Fruit fly (Drosophila melanogaster) whole organism, prepupa: Measurements from ENCODE around the gene CG31368.

Experiments used
- Blimp-1 ChIP-seq: fragments of 200-800 bp; sonication (Bioruptor generic); optimal IDR thresholded peaks from 3 replicates; lab custom pipeline; 2017; ENCODE audit warnings: missing biosample characterization, missing genetic modification characterization, mild to moderate bottlenecking, moderate library complexity, missing genetic modification reagents
- CG10631 ChIP-seq: fragments of 200-800 bp; sonication (Bioruptor generic); optimal IDR thresholded peaks from 2 replicates; lab custom pipeline; 2016; ENCODE audit warnings: missing biosample characterization, missing genetic modification characterization
- CG10669 ChIP-seq: fragments of 200-800 bp; sonication (Bioruptor generic); optimal IDR thresholded peaks from 3 replicates; lab custom pipeline; 2018; ENCODE audit warnings: missing biosample characterization, mild to moderate bottlenecking, missing genetic modification characterization, moderate library complexity
- CG11294 ChIP-seq: fragments of 200-800 bp; sonication (Bioruptor generic); IDR thresholded peaks from 2 replicates; pipeline ENCODE4 v1.3.6; 2022; ENCODE audit warnings: missing biosample characterization, missing genetic modification characterization
- CG11762 ChIP-seq: fragments of 200-800 bp; sonication (Bioruptor generic); optimal IDR thresholded peaks from 3 replicates; lab custom pipeline; 2016; ENCODE audit warnings: missing biosample characterization, missing genetic modification characterization; ENCODE audit not compliant: insufficient read depth
- CG11902 ChIP-seq: fragments of 200-800 bp; sonication (Bioruptor generic); optimal IDR thresholded peaks from 3 replicates; lab custom pipeline; 2016; ENCODE audit warnings: missing biosample characterization, missing genetic modification characterization
- CG15336 ChIP-seq: fragments of 200-800 bp; sonication (Bioruptor generic); IDR thresholded peaks from 2 replicates; pipeline ENCODE4 v1.3.6; 2022; ENCODE audit warnings: missing biosample characterization, missing genetic modification characterization
- CG1621 ChIP-seq: fragments of 200-800 bp; sonication (Bioruptor generic); optimal IDR thresholded peaks from 3 replicates; lab custom pipeline; 2018; ENCODE audit warnings: missing biosample characterization, mild to moderate bottlenecking, missing genetic modification characterization
- CG16779 ChIP-seq: fragments of 200-800 bp; sonication (Bioruptor generic); optimal IDR thresholded peaks from 3 replicates; lab custom pipeline; 2017; ENCODE audit warnings: missing biosample characterization, mild to moderate bottlenecking, missing genetic modification characterization
- CG31627 ChIP-seq: fragments of 200-800 bp; sonication (Bioruptor generic); optimal IDR thresholded peaks from 3 replicates; lab custom pipeline; 2016; ENCODE audit warnings: missing biosample characterization, missing genetic modification characterization
- CG32006 ChIP-seq: fragments of 200-800 bp; sonication (Bioruptor generic); optimal IDR thresholded peaks from 3 replicates; lab custom pipeline; 2017; ENCODE audit warnings: missing biosample characterization, mild to moderate bottlenecking, missing genetic modification characterization
- CG34406 ChIP-seq: fragments of 200-800 bp; sonication (Bioruptor generic); optimal IDR thresholded peaks from 3 replicates; lab custom pipeline; 2016; ENCODE audit warnings: missing biosample characterization, missing genetic modification characterization
- CG3919 ChIP-seq: fragments of 200-800 bp; sonication (Bioruptor generic); optimal IDR thresholded peaks from 3 replicates; lab custom pipeline; 2016; ENCODE audit warnings: missing biosample characterization, missing genetic modification characterization
- CG4318 ChIP-seq: fragments of 200-800 bp; sonication (Bioruptor generic); optimal IDR thresholded peaks from 3 replicates; lab custom pipeline; 2017; ENCODE audit warnings: missing biosample characterization, mild to moderate bottlenecking, missing genetic modification characterization
- CG6792 ChIP-seq: fragments of 200-800 bp; sonication (Bioruptor generic); optimal IDR thresholded peaks from 3 replicates; lab custom pipeline; 2016; ENCODE audit warnings: missing biosample characterization, missing genetic modification characterization
- CG6808 ChIP-seq: fragments of 200-800 bp; sonication (Bioruptor generic); optimal IDR thresholded peaks from 3 replicates; lab custom pipeline; 2017; ENCODE audit warnings: missing biosample characterization, missing genetic modification characterization, mild to moderate bottlenecking, moderate library complexity, missing genetic modification reagents
- CG6854 ChIP-seq: fragments of 200-800 bp; sonication (Bioruptor generic); optimal IDR thresholded peaks from 2 replicates; lab custom pipeline; 2017; ENCODE audit warnings: missing biosample characterization, mild to moderate bottlenecking, missing genetic modification characterization
- CG8119 ChIP-seq: fragments of 200-800 bp; sonication (Bioruptor generic); IDR thresholded peaks from 3 replicates; pipeline ENCODE4 v1.3.6; 2022; ENCODE audit warnings: missing biosample characterization, missing genetic modification characterization
- CG9139 ChIP-seq: fragments of 200-800 bp; sonication (Bioruptor generic); optimal IDR thresholded peaks from 3 replicates; lab custom pipeline; 2017; ENCODE audit warnings: missing biosample characterization, mild to moderate bottlenecking, missing genetic modification characterization
- Eip75B ChIP-seq: fragments of 200-800 bp; sonication (Bioruptor generic); optimal IDR thresholded peaks from 3 replicates; lab custom pipeline; 2016; ENCODE audit warnings: missing biosample characterization, missing genetic modification characterization
- Eip78C ChIP-seq: fragments of 200-800 bp; sonication (Bioruptor generic); peaks from one replicate; lab custom pipeline; 2016; ENCODE audit warnings: missing biosample characterization, missing genetic modification characterization
- Eip93F ChIP-seq: fragments of 200-800 bp; sonication (Bioruptor generic); optimal IDR thresholded peaks from 2 replicates; lab custom pipeline; 2016; ENCODE audit warnings: missing biosample characterization, mild to moderate bottlenecking, missing genetic modification characterization
- Ets21C ChIP-seq: fragments of 200-800 bp; sonication (Bioruptor generic); optimal IDR thresholded peaks from 3 replicates; lab custom pipeline; 2016; ENCODE audit warnings: missing biosample characterization, missing genetic modification characterization
- Ets96B ChIP-seq: fragments of 200-800 bp; optimal IDR thresholded peaks from 2 replicates; lab custom pipeline; 2019; ENCODE audit warnings: missing biosample characterization, mild to moderate bottlenecking, missing genetic modification characterization, moderate library complexity
- Gug ChIP-seq: fragments of 200-800 bp; sonication (Bioruptor generic); IDR thresholded peaks from 2 replicates; pipeline ENCODE4 v1.3.6; 2022; ENCODE audit warnings: missing biosample characterization, missing genetic modification characterization
- Hr38 ChIP-seq: sonication (Bioruptor generic); optimal IDR thresholded peaks from 2 replicates; lab custom pipeline; 2016; ENCODE audit warnings: missing biosample characterization, missing genetic modification characterization
- Hr39 ChIP-seq: fragments of 200-800 bp; sonication (Bioruptor generic); optimal IDR thresholded peaks from 2 replicates; lab custom pipeline; 2016; ENCODE audit warnings: missing biosample characterization, missing genetic modification characterization
- Hr4 ChIP-seq: fragments of 200-800 bp; sonication (Bioruptor generic); optimal IDR thresholded peaks from 3 replicates; lab custom pipeline; 2016; ENCODE audit warnings: missing biosample characterization, missing genetic modification characterization
- Lpt ChIP-seq: fragments of 200-800 bp; sonication (Bioruptor generic); optimal IDR thresholded peaks from 3 replicates; lab custom pipeline; 2016; ENCODE audit warnings: missing biosample characterization, missing genetic modification characterization
- Met ChIP-seq: fragments of 200-800 bp; sonication (Bioruptor generic); optimal IDR thresholded peaks from 3 replicates; lab custom pipeline; 2016; ENCODE audit warnings: missing biosample characterization, missing genetic modification characterization
- OdsH ChIP-seq: fragments of 200-800 bp; sonication (Bioruptor generic); optimal IDR thresholded peaks from 3 replicates; lab custom pipeline; 2016; ENCODE audit warnings: missing biosample characterization, missing genetic modification characterization
- Smox ChIP-seq: fragments of 200-800 bp; sonication (Bioruptor generic); optimal IDR thresholded peaks from 3 replicates; lab custom pipeline; 2016; ENCODE audit warnings: missing biosample characterization, missing genetic modification characterization
- Sox102F ChIP-seq: fragments of 200-800 bp; sonication (Bioruptor generic); optimal IDR thresholded peaks from 2 replicates; lab custom pipeline; 2016; ENCODE audit warnings: missing biosample characterization, mild to moderate bottlenecking, missing genetic modification characterization
- Sox14 ChIP-seq: fragments of 200-800 bp; sonication (Bioruptor generic); optimal IDR thresholded peaks from 3 replicates; lab custom pipeline; 2016; ENCODE audit warnings: missing biosample characterization, missing genetic modification characterization
- Sox15 ChIP-seq: fragments of 200-800 bp; sonication (Bioruptor generic); optimal IDR thresholded peaks from 3 replicates; lab custom pipeline; 2016; ENCODE audit warnings: missing biosample characterization, missing genetic modification characterization
- achi ChIP-seq: fragments of 200-800 bp; sonication (Bioruptor generic); optimal IDR thresholded peaks from 3 replicates; lab custom pipeline; 2016; ENCODE audit warnings: missing biosample characterization, missing genetic modification characterization
- acj6 ChIP-seq: fragments of 200-800 bp; sonication (Bioruptor generic); optimal IDR thresholded peaks from 3 replicates; lab custom pipeline; 2016; ENCODE audit warnings: missing biosample characterization, missing genetic modification characterization
- dsx ChIP-seq: fragments of 200-800 bp; optimal IDR thresholded peaks from 3 replicates; lab custom pipeline; 2019; ENCODE audit warnings: missing biosample characterization, mild to moderate bottlenecking, missing genetic modification characterization, moderate library complexity; ENCODE audit not compliant: poor library complexity, severe bottlenecking
- eg ChIP-seq: fragments of 200-800 bp; sonication (Bioruptor generic); IDR thresholded peaks from 3 replicates; pipeline ENCODE4 v1.3.6; 2022; ENCODE audit warnings: missing biosample characterization, missing genetic modification characterization
- esn ChIP-seq: fragments of 200-800 bp; sonication (Bioruptor generic); optimal IDR thresholded peaks from 2 replicates; lab custom pipeline; 2016; ENCODE audit warnings: missing biosample characterization, mild to moderate bottlenecking, missing genetic modification characterization, moderate library complexity
- fd59A ChIP-seq: fragments of 200-800 bp; sonication (Bioruptor generic); optimal IDR thresholded peaks from 2 replicates; lab custom pipeline; 2017; ENCODE audit warnings: missing biosample characterization, mild to moderate bottlenecking, missing genetic modification characterization, missing genetic modification reagents
- fd85E ChIP-seq: fragments of 200-800 bp; sonication (Bioruptor generic); optimal IDR thresholded peaks from 3 replicates; lab custom pipeline; 2016; ENCODE audit warnings: missing biosample characterization, missing genetic modification characterization
- fkh ChIP-seq: fragments of 200-800 bp; sonication (Bioruptor generic); optimal IDR thresholded peaks from 3 replicates; lab custom pipeline; 2017; ENCODE audit warnings: missing biosample characterization, mild to moderate bottlenecking, missing genetic modification characterization, moderate library complexity
- net ChIP-seq: fragments of 200-800 bp; sonication (Bioruptor generic); optimal IDR thresholded peaks from 3 replicates; lab custom pipeline; 2016; ENCODE audit warnings: missing biosample characterization, missing genetic modification characterization
- pdm3 ChIP-seq: fragments of 200-800 bp; sonication (Bioruptor generic); optimal IDR thresholded peaks from 3 replicates; lab custom pipeline; 2016; ENCODE audit warnings: missing biosample characterization, missing genetic modification characterization
- spab ChIP-seq: fragments of 200-800 bp; sonication (Bioruptor generic); optimal IDR thresholded peaks from 2 replicates; lab custom pipeline; 2017; ENCODE audit warnings: missing biosample characterization, mild to moderate bottlenecking, missing genetic modification characterization, missing genetic modification reagents
- ss ChIP-seq, 2 experiments: fragments of 200-800 bp; sonication (Bioruptor generic); optimal IDR thresholded peaks; 2 replicates in 1 of 2; 3 replicates in 1 of 2; lab custom pipeline; 2017 to 2018; ENCODE audit warnings: mild to moderate bottlenecking in 2 of 2, missing biosample characterization in 2 of 2, missing genetic modification characterization in 2 of 2, moderate library complexity in 1 of 2
- svp ChIP-seq: fragments of 200-800 bp; sonication (Bioruptor generic); peaks from one replicate; lab custom pipeline; 2016; ENCODE audit warnings: missing biosample characterization, missing genetic modification characterization
- topi ChIP-seq: fragments of 200-800 bp; sonication (Bioruptor generic); optimal IDR thresholded peaks from 3 replicates; lab custom pipeline; 2016; ENCODE audit warnings: missing biosample characterization, missing genetic modification characterization

Gene CG31368

dm6 chr3R:11882506-11882953 lies at the start of gene CG31368, which contains the start of gene CG6962 (continued):
- peak; percentile 80 for TF ChIP-seq Gug (GFP tag; lab: Robert Waterston, UW)
- TF ChIP-seq CG16779 (tag; lab: Kevin White, UChicago), result no peak
- TF ChIP-seq CG31627 (GFP tag; lab: Kevin White, UChicago), result peak; percentile 77
- peak; percentile 62 for TF ChIP-seq CG11902 (GFP tag; lab: Kevin White, UChicago)
- peak; percentile 45 for TF ChIP-seq Eip93F (GFP tag; lab: Kevin White, UChicago)
- peak; percentile 71 for TF ChIP-seq Eip75B (GFP tag; lab: Kevin White, UChicago)
- TF ChIP-seq esn (GFP tag; lab: Kevin White, UChicago), result peak; percentile 74
- peak; percentile 57 for TF ChIP-seq achi

DNA sequence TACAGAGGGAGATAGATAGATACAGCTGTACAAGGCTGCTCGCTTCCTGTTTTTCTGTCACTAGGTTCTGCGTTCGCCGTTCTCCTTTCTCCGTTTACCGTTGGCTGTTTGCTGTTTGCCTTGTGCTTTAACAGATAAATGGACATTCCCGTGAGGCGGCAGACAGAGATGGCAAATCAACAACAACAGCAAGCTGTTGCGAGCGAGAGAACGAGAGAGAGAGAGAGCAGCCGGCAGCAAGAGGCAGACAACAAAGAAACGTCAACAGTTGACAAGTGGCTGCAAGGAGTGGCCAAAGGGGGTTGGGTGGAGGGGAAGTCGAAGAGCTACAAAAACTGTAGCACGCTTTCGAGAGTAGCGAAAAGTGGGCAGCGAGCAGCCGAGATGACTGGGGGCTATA lies 49.2 kb upstream of the CG31368 start:
- TF ChIP-seq fd85E (GFP tag; lab: Kevin White, UChicago) (no peak), esn (GFP tag; lab: Kevin White, UChicago) (no peak), CG1621 (tag; lab: Kevin White, UChicago) (no peak), Met (GFP tag; lab: Kevin White, UChicago) (no peak), CG3919 (GFP tag; lab: Kevin White, UChicago) (no peak), Hr39 (GFP tag; lab: Kevin White, UChicago) (no peak), fd59A (no peak), svp (GFP tag; lab: Kevin White, UChicago) (no peak), spab (GFP tag; lab: Kevin White, UChicago) (no peak), Hr4 (GFP tag; lab: Kevin White, UChicago) (no peak), CG32006 (GFP tag; lab: Kevin White, UChicago) (peak; percentile 16), Sox15 (GFP tag; lab: Kevin White, UChicago) (no peak), pdm3 (GFP tag; lab: Kevin White, UChicago) (no peak), CG11902 (GFP tag; lab: Kevin White, UChicago) (no peak), CG15336 (GFP tag; lab: Robert Waterston, UW) (no peak), CG4318 (no peak), fkh (GFP tag; lab: Kevin White, UChicago) (no peak), OdsH (GFP tag; lab: Kevin White, UChicago) (no peak), CG16779 (tag; lab: Kevin White, UChicago) (no peak), Sox102F (GFP tag; lab: Kevin White, UChicago) (no peak), achi (peak; percentile 0), Hr38 (GFP tag; lab: Kevin White, UChicago) (no peak), Lpt (GFP tag; lab: Kevin White, UChicago) (no peak), CG6808 (GFP tag; lab: Kevin White, UChicago) (no peak), Smox (GFP tag; lab: Kevin White, UChicago) (no peak), CG10631 (GFP tag; lab: Kevin White, UChicago) (no peak), Sox14 (GFP tag; lab: Kevin White, UChicago) (peak; percentile 25), CG31627 (GFP tag; lab: Kevin White, UChicago) (no peak), dsx (GFP tag; lab: Kevin White, UChicago) (peak; percentile 34), CG8119 (GFP tag; lab: Robert Waterston, UW) (no peak), Ets96B (tag; lab: Kevin White, UChicago) (no peak), Ets21C (GFP tag; lab: Kevin White, UChicago) (no peak), CG11762 (no peak), CG6854 (GFP tag; lab: Kevin White, UChicago) (no peak), CG34406 (GFP tag; lab: Kevin White, UChicago) (no peak), acj6 (GFP tag; lab: Kevin White, UChicago) (no peak), net (GFP tag; lab: Kevin White, UChicago) (no peak), Eip75B (GFP tag; lab: Kevin White, UChicago) (no peak), CG10669 (GFP tag; lab: Kevin White, UChicago) (no peak), topi (GFP tag; lab: Kevin White, UChicago) (no peak), Blimp-1 (GFP tag; lab: Kevin White, UChicago) (no peak), Eip78C (peak; percentile 63), CG11294 (no peak), CG9139 (GFP tag; lab: Kevin White, UChicago) (no peak), ss (GFP tag; optimal IDR thresholded peaks at IDR 0.05; lab: Kevin White, UChicago) (peak in 1 of 2 experiments; percentile 33), CG6792 (GFP tag; lab: Kevin White, UChicago) (no peak), eg (GFP tag; lab: Robert Waterston, UW) (0 out of 3 replicates have a peak, but pooled peaks have one; percentile 24)
